Fruit fly (Drosophila melanogaster) whole organism, prepupa: Measurements from ENCODE around the gene alpha-Est7.

Experiments used
- Blimp-1 ChIP-seq: fragments of 200-800 bp; sonication (Bioruptor generic); optimal IDR thresholded peaks from 3 replicates; lab custom pipeline; 2017; ENCODE audit warnings: missing biosample characterization, missing genetic modification characterization, mild to moderate bottlenecking, moderate library complexity, missing genetic modification reagents
- CG10631 ChIP-seq: fragments of 200-800 bp; sonication (Bioruptor generic); optimal IDR thresholded peaks from 2 replicates; lab custom pipeline; 2016; ENCODE audit warnings: missing biosample characterization, missing genetic modification characterization
- CG10669 ChIP-seq: fragments of 200-800 bp; sonication (Bioruptor generic); optimal IDR thresholded peaks from 3 replicates; lab custom pipeline; 2018; ENCODE audit warnings: missing biosample characterization, mild to moderate bottlenecking, missing genetic modification characterization, moderate library complexity
- CG11762 ChIP-seq: fragments of 200-800 bp; sonication (Bioruptor generic); optimal IDR thresholded peaks from 3 replicates; lab custom pipeline; 2016; ENCODE audit warnings: missing biosample characterization, missing genetic modification characterization; ENCODE audit not compliant: insufficient read depth
- CG1621 ChIP-seq: fragments of 200-800 bp; sonication (Bioruptor generic); optimal IDR thresholded peaks from 3 replicates; lab custom pipeline; 2018; ENCODE audit warnings: missing biosample characterization, mild to moderate bottlenecking, missing genetic modification characterization
- CG16779 ChIP-seq: fragments of 200-800 bp; sonication (Bioruptor generic); optimal IDR thresholded peaks from 3 replicates; lab custom pipeline; 2017; ENCODE audit warnings: missing biosample characterization, mild to moderate bottlenecking, missing genetic modification characterization
- CG31627 ChIP-seq: fragments of 200-800 bp; sonication (Bioruptor generic); optimal IDR thresholded peaks from 3 replicates; lab custom pipeline; 2016; ENCODE audit warnings: missing biosample characterization, missing genetic modification characterization
- CG32006 ChIP-seq: fragments of 200-800 bp; sonication (Bioruptor generic); optimal IDR thresholded peaks from 3 replicates; lab custom pipeline; 2017; ENCODE audit warnings: missing biosample characterization, mild to moderate bottlenecking, missing genetic modification characterization
- CG34406 ChIP-seq: fragments of 200-800 bp; sonication (Bioruptor generic); optimal IDR thresholded peaks from 3 replicates; lab custom pipeline; 2016; ENCODE audit warnings: missing biosample characterization, missing genetic modification characterization
- CG4318 ChIP-seq: fragments of 200-800 bp; sonication (Bioruptor generic); optimal IDR thresholded peaks from 3 replicates; lab custom pipeline; 2017; ENCODE audit warnings: missing biosample characterization, mild to moderate bottlenecking, missing genetic modification characterization
- CG6163 ChIP-seq: fragments of 200-800 bp; sonication (Bioruptor generic); IDR thresholded peaks from 3 replicates; pipeline ENCODE4 v1.3.6; 2022; ENCODE audit warnings: missing biosample characterization, missing genetic modification characterization
- CG6276 ChIP-seq: fragments of 200-800 bp; sonication (Bioruptor generic); optimal IDR thresholded peaks from 2 replicates; lab custom pipeline; 2017; ENCODE audit warnings: missing biosample characterization, mild to moderate bottlenecking, missing genetic modification characterization
- CG6808 ChIP-seq: fragments of 200-800 bp; sonication (Bioruptor generic); optimal IDR thresholded peaks from 3 replicates; lab custom pipeline; 2017; ENCODE audit warnings: missing biosample characterization, missing genetic modification characterization, mild to moderate bottlenecking, moderate library complexity, missing genetic modification reagents
- CG6854 ChIP-seq: fragments of 200-800 bp; sonication (Bioruptor generic); optimal IDR thresholded peaks from 2 replicates; lab custom pipeline; 2017; ENCODE audit warnings: missing biosample characterization, mild to moderate bottlenecking, missing genetic modification characterization
- CG7368 ChIP-seq: fragments of 200-800 bp; sonication (Bioruptor generic); optimal IDR thresholded peaks from 3 replicates; lab custom pipeline; 2016; ENCODE audit warnings: missing biosample characterization, missing genetic modification characterization
- CG8632 ChIP-seq: fragments of 200-800 bp; sonication (Bioruptor generic); optimal IDR thresholded peaks from 3 replicates; lab custom pipeline; 2016; ENCODE audit warnings: missing biosample characterization, missing genetic modification characterization
- CG9139 ChIP-seq: fragments of 200-800 bp; sonication (Bioruptor generic); optimal IDR thresholded peaks from 3 replicates; lab custom pipeline; 2017; ENCODE audit warnings: missing biosample characterization, mild to moderate bottlenecking, missing genetic modification characterization
- Eip75B ChIP-seq: fragments of 200-800 bp; sonication (Bioruptor generic); optimal IDR thresholded peaks from 3 replicates; lab custom pipeline; 2016; ENCODE audit warnings: missing biosample characterization, missing genetic modification characterization
- Eip78C ChIP-seq: fragments of 200-800 bp; sonication (Bioruptor generic); peaks from one replicate; lab custom pipeline; 2016; ENCODE audit warnings: missing biosample characterization, missing genetic modification characterization
- Eip93F ChIP-seq: fragments of 200-800 bp; sonication (Bioruptor generic); optimal IDR thresholded peaks from 2 replicates; lab custom pipeline; 2016; ENCODE audit warnings: missing biosample characterization, mild to moderate bottlenecking, missing genetic modification characterization
- Ets21C ChIP-seq: fragments of 200-800 bp; sonication (Bioruptor generic); optimal IDR thresholded peaks from 3 replicates; lab custom pipeline; 2016; ENCODE audit warnings: missing biosample characterization, missing genetic modification characterization
- Gug ChIP-seq: fragments of 200-800 bp; sonication (Bioruptor generic); IDR thresholded peaks from 2 replicates; pipeline ENCODE4 v1.3.6; 2022; ENCODE audit warnings: missing biosample characterization, missing genetic modification characterization
- Hr38 ChIP-seq: sonication (Bioruptor generic); optimal IDR thresholded peaks from 2 replicates; lab custom pipeline; 2016; ENCODE audit warnings: missing biosample characterization, missing genetic modification characterization
- Hr4 ChIP-seq: fragments of 200-800 bp; sonication (Bioruptor generic); optimal IDR thresholded peaks from 3 replicates; lab custom pipeline; 2016; ENCODE audit warnings: missing biosample characterization, missing genetic modification characterization
- Lpt ChIP-seq: fragments of 200-800 bp; sonication (Bioruptor generic); optimal IDR thresholded peaks from 3 replicates; lab custom pipeline; 2016; ENCODE audit warnings: missing biosample characterization, missing genetic modification characterization
- Met ChIP-seq: fragments of 200-800 bp; sonication (Bioruptor generic); optimal IDR thresholded peaks from 3 replicates; lab custom pipeline; 2016; ENCODE audit warnings: missing biosample characterization, missing genetic modification characterization
- OdsH ChIP-seq: fragments of 200-800 bp; sonication (Bioruptor generic); optimal IDR thresholded peaks from 3 replicates; lab custom pipeline; 2016; ENCODE audit warnings: missing biosample characterization, missing genetic modification characterization
- Sox102F ChIP-seq: fragments of 200-800 bp; sonication (Bioruptor generic); optimal IDR thresholded peaks from 2 replicates; lab custom pipeline; 2016; ENCODE audit warnings: missing biosample characterization, mild to moderate bottlenecking, missing genetic modification characterization
- Sox15 ChIP-seq: fragments of 200-800 bp; sonication (Bioruptor generic); optimal IDR thresholded peaks from 3 replicates; lab custom pipeline; 2016; ENCODE audit warnings: missing biosample characterization, missing genetic modification characterization
- achi ChIP-seq: fragments of 200-800 bp; sonication (Bioruptor generic); optimal IDR thresholded peaks from 3 replicates; lab custom pipeline; 2016; ENCODE audit warnings: missing biosample characterization, missing genetic modification characterization
- acj6 ChIP-seq: fragments of 200-800 bp; sonication (Bioruptor generic); optimal IDR thresholded peaks from 3 replicates; lab custom pipeline; 2016; ENCODE audit warnings: missing biosample characterization, missing genetic modification characterization
- cyc ChIP-seq: fragments of 200-800 bp; sonication (Bioruptor generic); optimal IDR thresholded peaks from 3 replicates; lab custom pipeline; 2016; ENCODE audit warnings: missing biosample characterization, missing genetic modification characterization
- dac ChIP-seq: fragments of 200-800 bp; sonication (Bioruptor generic); optimal IDR thresholded peaks from 2 replicates; lab custom pipeline; 2017; ENCODE audit warnings: missing biosample characterization, mild to moderate bottlenecking, missing genetic modification characterization
- eg ChIP-seq: fragments of 200-800 bp; sonication (Bioruptor generic); IDR thresholded peaks from 3 replicates; pipeline ENCODE4 v1.3.6; 2022; ENCODE audit warnings: missing biosample characterization, missing genetic modification characterization
- fd59A ChIP-seq: fragments of 200-800 bp; sonication (Bioruptor generic); optimal IDR thresholded peaks from 2 replicates; lab custom pipeline; 2017; ENCODE audit warnings: missing biosample characterization, mild to moderate bottlenecking, missing genetic modification characterization, missing genetic modification reagents
- fd85E ChIP-seq: fragments of 200-800 bp; sonication (Bioruptor generic); optimal IDR thresholded peaks from 3 replicates; lab custom pipeline; 2016; ENCODE audit warnings: missing biosample characterization, missing genetic modification characterization
- fkh ChIP-seq: fragments of 200-800 bp; sonication (Bioruptor generic); optimal IDR thresholded peaks from 3 replicates; lab custom pipeline; 2017; ENCODE audit warnings: missing biosample characterization, mild to moderate bottlenecking, missing genetic modification characterization, moderate library complexity
- lz ChIP-seq: fragments of 200-800 bp; sonication (Bioruptor generic); optimal IDR thresholded peaks from 3 replicates; lab custom pipeline; 2016; ENCODE audit warnings: missing biosample characterization, missing genetic modification characterization
- net ChIP-seq: fragments of 200-800 bp; sonication (Bioruptor generic); optimal IDR thresholded peaks from 3 replicates; lab custom pipeline; 2016; ENCODE audit warnings: missing biosample characterization, missing genetic modification characterization
- pdm3 ChIP-seq: fragments of 200-800 bp; sonication (Bioruptor generic); optimal IDR thresholded peaks from 3 replicates; lab custom pipeline; 2016; ENCODE audit warnings: missing biosample characterization, missing genetic modification characterization
- salr ChIP-seq, 2 experiments: fragments of 200-800 bp; sonication (Bioruptor generic); optimal IDR thresholded peaks; 3 replicates each; lab custom pipeline; 2016 to 2018; ENCODE audit warnings: missing biosample characterization in 2 of 2, missing genetic modification characterization in 2 of 2, mild to moderate bottlenecking in 1 of 2
- spab ChIP-seq: fragments of 200-800 bp; sonication (Bioruptor generic); optimal IDR thresholded peaks from 2 replicates; lab custom pipeline; 2017; ENCODE audit warnings: missing biosample characterization, mild to moderate bottlenecking, missing genetic modification characterization, missing genetic modification reagents
- ss ChIP-seq, 2 experiments: fragments of 200-800 bp; sonication (Bioruptor generic); optimal IDR thresholded peaks; 2 replicates in 1 of 2; 3 replicates in 1 of 2; lab custom pipeline; 2017 to 2018; ENCODE audit warnings: mild to moderate bottlenecking in 2 of 2, missing biosample characterization in 2 of 2, missing genetic modification characterization in 2 of 2, moderate library complexity in 1 of 2
- svp ChIP-seq: fragments of 200-800 bp; sonication (Bioruptor generic); peaks from one replicate; lab custom pipeline; 2016; ENCODE audit warnings: missing biosample characterization, missing genetic modification characterization

alpha-Est7 gene

DNA sequence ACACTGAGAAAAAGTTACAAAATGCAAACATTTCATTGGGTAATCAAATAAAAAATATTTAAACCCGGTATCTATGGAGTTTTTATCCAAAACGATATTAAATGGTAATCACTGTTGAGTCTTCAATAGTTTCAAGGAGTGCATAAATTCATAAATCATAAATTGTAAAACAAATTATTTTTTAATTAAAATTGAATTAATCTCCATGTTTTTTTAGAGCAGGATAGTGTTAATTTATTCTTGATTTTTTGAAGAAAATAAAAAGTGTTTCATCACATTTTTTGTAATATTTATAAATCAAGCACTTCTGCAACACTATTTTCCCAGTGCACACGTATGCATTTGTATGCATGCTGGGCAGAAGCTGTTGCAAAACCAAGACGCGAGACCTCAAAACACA lies 32.7 kb downstream of the alpha-Est7 start (continued):
- peak; percentile 45 for TF ChIP-seq CG10669
- peak; percentile 81 for TF ChIP-seq achi (GFP tag; lab: Kevin White, UChicago)
- peak; percentile 15 for TF ChIP-seq CG6854
- peak; percentile 78 for TF ChIP-seq CG8632 (GFP tag; lab: Kevin White, UChicago)
- no peak for TF ChIP-seq fkh (GFP tag; lab: Kevin White, UChicago)
- peak; percentile 85 for TF ChIP-seq acj6 (GFP tag; lab: Kevin White, UChicago)
- peak; percentile 27 for TF ChIP-seq fd59A (GFP tag; lab: Kevin White, UChicago)
- peak; percentile 72 for TF ChIP-seq CG31627 (GFP tag; lab: Kevin White, UChicago)

DNA sequence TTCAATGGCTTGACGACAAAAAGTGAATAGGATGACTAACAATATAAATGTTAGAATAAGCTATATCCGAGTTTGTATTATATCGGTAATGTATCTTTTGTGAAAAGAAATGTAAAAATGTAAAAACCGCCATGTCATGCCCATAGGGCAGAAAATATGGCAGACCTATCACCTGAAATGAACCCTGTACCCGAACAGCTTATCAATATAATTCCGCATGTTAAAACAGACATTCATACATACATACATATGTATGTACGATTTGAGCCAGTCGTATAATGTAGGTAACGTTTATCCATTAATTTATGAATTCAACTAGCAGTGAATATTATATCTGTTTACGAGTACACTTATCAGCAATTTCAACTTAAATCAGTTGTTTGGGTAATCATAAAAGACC lies 33.7 kb downstream of the alpha-Est7 start:
- TF ChIP-seq CG16779 (tag; lab: Kevin White, UChicago) (no peak), svp (GFP tag; lab: Kevin White, UChicago) (peak; percentile 89)

DNA sequence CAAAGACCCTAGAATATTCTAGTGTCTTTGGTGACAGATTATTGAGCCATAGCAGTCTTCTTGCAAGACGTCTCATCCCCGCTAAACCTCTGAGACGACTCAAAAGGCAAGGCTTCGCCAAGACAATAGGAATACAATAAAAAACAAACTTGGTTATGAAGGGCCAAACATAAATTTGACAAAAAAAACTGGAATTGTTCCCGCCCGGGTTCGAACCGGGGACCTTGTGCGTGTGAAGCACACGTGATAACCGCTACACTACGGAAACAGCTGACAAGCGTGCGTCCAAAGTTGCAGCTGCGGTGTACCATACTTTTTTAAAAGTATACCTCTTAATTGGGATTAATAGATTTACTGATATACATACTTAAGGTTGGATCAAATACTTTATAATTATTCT lies 47.8 kb downstream of the alpha-Est7 start:
- TF ChIP-seq OdsH (GFP tag; lab: Kevin White, UChicago): no peak
- no peak for TF ChIP-seq CG6808 (GFP tag; lab: Kevin White, UChicago)
- TF ChIP-seq Ets21C: no peak
- no peak for TF ChIP-seq eg (GFP tag; lab: Robert Waterston, UW)
- TF ChIP-seq Eip93F (GFP tag; lab: Kevin White, UChicago): no peak
- no peak for TF ChIP-seq dac
- no peak for TF ChIP-seq CG34406 (GFP tag; lab: Kevin White, UChicago)
- no peak for TF ChIP-seq Lpt (GFP tag; lab: Kevin White, UChicago)
- TF ChIP-seq Hr4 (GFP tag; lab: Kevin White, UChicago): no peak
- TF ChIP-seq ss (GFP tag; optimal IDR thresholded peaks at IDR 0.05; lab: Kevin White, UChicago): no peak
- no peak for TF ChIP-seq Sox102F
- TF ChIP-seq salr (GFP tag; optimal IDR thresholded peaks at IDR 0.05; lab: Kevin White, UChicago): no peak

DNA sequence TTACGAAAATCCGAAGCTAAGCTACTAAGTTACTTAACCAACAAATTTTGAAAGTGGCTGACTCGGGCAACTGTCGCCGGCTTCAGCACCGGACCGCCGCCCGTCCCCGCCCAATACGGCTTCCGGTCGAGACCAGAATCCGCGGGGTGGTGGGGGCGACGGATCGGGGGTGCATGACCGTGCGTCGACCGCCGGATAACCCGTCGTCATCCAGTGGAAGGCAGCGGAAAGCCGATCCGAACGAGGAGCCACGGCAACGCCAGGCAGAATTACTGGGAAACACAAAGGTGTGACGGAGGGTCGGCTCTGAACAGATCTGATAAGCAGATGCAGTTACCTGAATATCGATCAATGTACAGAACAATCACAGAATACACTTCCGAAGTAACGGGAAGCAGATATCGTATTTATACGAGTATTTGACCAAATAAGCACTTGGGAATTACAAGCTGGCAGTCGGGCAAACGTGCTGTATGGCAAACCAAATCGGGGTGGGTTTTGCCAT lies 48.9 kb downstream of the alpha-Est7 start:
- TF ChIP-seq CG9139 (GFP tag; lab: Kevin White, UChicago): peak; percentile 75
- peak; percentile 63 for TF ChIP-seq Eip75B (GFP tag; lab: Kevin White, UChicago)
- TF ChIP-seq net: peak; percentile 40
- TF ChIP-seq Eip78C: peak; percentile 56
- peak; percentile 4 for TF ChIP-seq cyc (GFP tag; lab: Kevin White, UChicago)
- no peak for TF ChIP-seq CG10631 (GFP tag; lab: Kevin White, UChicago)
- TF ChIP-seq fd59A (GFP tag; lab: Kevin White, UChicago): peak; percentile 39
- peak; percentile 63 for TF ChIP-seq Met
- peak; percentile 82 for TF ChIP-seq CG16779 (tag; lab: Kevin White, UChicago)
- peak; percentile 49 for TF ChIP-seq CG7368 (GFP tag; lab: Kevin White, UChicago)
- TF ChIP-seq Eip93F (GFP tag; lab: Kevin White, UChicago): peak; percentile 46
- peak; percentile 34 for TF ChIP-seq lz (GFP tag; lab: Kevin White, UChicago)
- peak; percentile 70 for TF ChIP-seq fd85E (GFP tag; lab: Kevin White, UChicago)
- TF ChIP-seq salr (GFP tag; optimal IDR thresholded peaks at IDR 0.05; lab: Kevin White, UChicago): peak in 1 of 2 experiments; percentile 65
- TF ChIP-seq CG6163: peak; percentile 81
- TF ChIP-seq CG6854: peak; percentile 88
- no peak for TF ChIP-seq CG11762 (GFP tag; lab: Kevin White, UChicago)
- peak; percentile 76 for TF ChIP-seq eg (GFP tag; lab: Robert Waterston, UW)
- TF ChIP-seq Ets21C: no peak
- peak; percentile 7 for TF ChIP-seq pdm3 (GFP tag; lab: Kevin White, UChicago)
- TF ChIP-seq spab (GFP tag; lab: Kevin White, UChicago): peak; percentile 45
- peak; percentile 39 for TF ChIP-seq Blimp-1 (GFP tag; lab: Kevin White, UChicago)
- no peak for TF ChIP-seq CG4318 (GFP tag; lab: Kevin White, UChicago)
- TF ChIP-seq Sox15 (GFP tag; lab: Kevin White, UChicago): no peak
- peak; percentile 78 for TF ChIP-seq CG6808 (GFP tag; lab: Kevin White, UChicago)
- peak; percentile 13 for TF ChIP-seq CG32006
- peak; percentile 100 for TF ChIP-seq CG1621 (tag; lab: Kevin White, UChicago)
- TF ChIP-seq CG31627 (GFP tag; lab: Kevin White, UChicago): no peak
- TF ChIP-seq fkh (GFP tag; lab: Kevin White, UChicago): no peak
- TF ChIP-seq ss (GFP tag; optimal IDR thresholded peaks at IDR 0.05; lab: Kevin White, UChicago): peak; percentile 81 to 87
- no peak for TF ChIP-seq Hr38 (GFP tag; lab: Kevin White, UChicago)
- no peak for TF ChIP-seq CG6276
- peak; percentile 44; the same call in 1 of the 2 replicates for TF ChIP-seq Gug
